Worm (Caenorhabditis elegans) whole organism, L4 larva: Measurements from ENCODE around the gene C26H9A.4.

Experiments used
- D1046.2 ChIP-seq: fragments of 200-800 bp; sonication (Bioruptor generic); IDR thresholded peaks from 2 replicates; pipeline ENCODE4 v1.3.6; 2022; ENCODE audit warnings: missing genetic modification characterization, missing compliant biosample characterization
- F37D6.2 ChIP-seq: sonication (generic microtip); optimal IDR thresholded peaks from 2 replicates; lab custom pipeline; 2016; ENCODE audit warnings: mild to moderate bottlenecking, missing genetic modification characterization, missing compliant biosample characterization
- F49E8.2 ChIP-seq: sonication (generic microtip); optimal IDR thresholded peaks from 2 replicates; lab custom pipeline; 2016; ENCODE audit warnings: missing compliant biosample characterization, mild to moderate bottlenecking, missing genetic modification characterization, borderline replicate concordance
- attf-4 ChIP-seq: sonication (generic microtip); optimal IDR thresholded peaks from 3 replicates; lab custom pipeline; 2017; ENCODE audit warnings: missing biosample characterization, missing genetic modification characterization
- ceh-20 ChIP-seq: fragments of 200-800 bp; sonication (Bioruptor generic); IDR thresholded peaks from 2 replicates; pipeline ENCODE4 v1.3.6; 2022; ENCODE audit warnings: missing genetic modification reagents, missing genetic modification characterization, missing compliant biosample characterization
- daf-16 ChIP-seq, 3 experiments: sonication (generic microtip); optimal IDR thresholded peaks; 2 replicates each; lab custom pipeline; 2016 to 2017; ENCODE audit warnings: missing genetic modification characterization in 3 of 3, missing genetic modification reagents in 3 of 3, mild to moderate bottlenecking in 2 of 3, missing compliant biosample characterization in 2 of 3, missing biosample characterization in 1 of 3, moderate library complexity in 1 of 3
- dmd-6 ChIP-seq: fragments of 200-800 bp; sonication (Bioruptor generic); IDR thresholded peaks from 2 replicates; pipeline ENCODE4 v1.3.6; 2022; ENCODE audit warnings: missing genetic modification reagents, missing genetic modification characterization, missing compliant biosample characterization
- dve-1 ChIP-seq: sonication (generic microtip); optimal IDR thresholded peaks from 2 replicates; lab custom pipeline; 2017; ENCODE audit warnings: antibody characterized with exemption, mild to moderate bottlenecking, missing genetic modification characterization, missing compliant biosample characterization; ENCODE audit not compliant: insufficient read depth
- hlh-11 ChIP-seq: fragments of 200-800 bp; sonication (Bioruptor generic); optimal IDR thresholded peaks from 2 replicates; lab custom pipeline; 2018; ENCODE audit warnings: mild to moderate bottlenecking, missing genetic modification characterization, missing compliant biosample characterization
- hlh-30 ChIP-seq: sonication (generic microtip); optimal IDR thresholded peaks from 2 replicates; lab custom pipeline; 2017; ENCODE audit warnings: antibody characterized with exemption, mild to moderate bottlenecking, missing genetic modification characterization, missing compliant biosample characterization; ENCODE audit not compliant: insufficient read depth
- lin-1 ChIP-seq: fragments of 200-800 bp; sonication (Bioruptor generic); IDR thresholded peaks from 2 replicates; pipeline ENCODE4 v1.3.6; 2022; ENCODE audit warnings: missing genetic modification reagents, missing genetic modification characterization, missing compliant biosample characterization
- lsy-2 ChIP-seq, 2 experiments: fragments of 150-350 bp in 1 of 2; sonication (generic microtip) in 1 of 2; optimal IDR thresholded peaks; 2 replicates each; lab custom pipeline; 2014 to 2017; ENCODE audit warnings: missing biosample characterization in 2 of 2, missing genetic modification characterization in 2 of 2
- madf-5 ChIP-seq, 2 experiments: fragments of 200-800 bp; sonication (Bioruptor generic); IDR thresholded peaks; 2 replicates each; pipeline ENCODE4 v1.3.6; 2022; ENCODE audit warnings: missing compliant biosample characterization in 2 of 2, missing genetic modification characterization in 2 of 2
- madf-9 ChIP-seq: fragments of 200-800 bp; sonication (Bioruptor generic); conservative IDR thresholded peaks from 2 replicates; pipeline ENCODE4 v1.3.6; 2022; ENCODE audit warnings: missing genetic modification reagents, missing genetic modification characterization, missing compliant biosample characterization
- mdl-1 ChIP-seq, 2 experiments: fragments of 150-350 bp in 1 of 2; sonication (generic microtip) in 1 of 2; optimal IDR thresholded peaks; 2 replicates each; lab custom pipeline; 2014 to 2017; ENCODE audit warnings: missing biosample characterization in 2 of 2, missing genetic modification characterization in 2 of 2
- mes-2 ChIP-seq: sonication (generic microtip); optimal IDR thresholded peaks from 2 replicates; lab custom pipeline; 2016; ENCODE audit warnings: missing genotype, mild to moderate bottlenecking, missing genetic modification characterization, missing compliant biosample characterization; ENCODE audit not compliant: poor library complexity, severe bottlenecking
- mxl-3 ChIP-seq: fragments of 200-800 bp; sonication (Bioruptor generic); optimal IDR thresholded peaks from 2 replicates; lab custom pipeline; 2018; ENCODE audit warnings: mild to moderate bottlenecking, missing genetic modification characterization, missing compliant biosample characterization
- nhr-102 ChIP-seq: sonication (generic microtip); optimal IDR thresholded peaks from 2 replicates; lab custom pipeline; 2016; ENCODE audit warnings: mild to moderate bottlenecking, missing genetic modification characterization, moderate library complexity, missing compliant biosample characterization
- nhr-28 ChIP-seq: fragments of 150-350 bp; optimal IDR thresholded peaks from 2 replicates; lab custom pipeline; 2014; ENCODE audit warnings: missing biosample characterization, missing genetic modification characterization
- nhr-41 ChIP-seq: fragments of 200-800 bp; sonication (Bioruptor generic); IDR thresholded peaks from 2 replicates; pipeline ENCODE4 v1.3.6; 2022; ENCODE audit warnings: missing genetic modification reagents, missing genetic modification characterization, missing compliant biosample characterization
- nhr-42 ChIP-seq: fragments of 200-800 bp; sonication (Bioruptor generic); IDR thresholded peaks from 2 replicates; pipeline ENCODE4 v1.3.6; 2022; ENCODE audit warnings: missing genetic modification characterization, missing compliant biosample characterization
- nhr-48 ChIP-seq: sonication (generic microtip); optimal IDR thresholded peaks from 2 replicates; lab custom pipeline; 2016; ENCODE audit warnings: mild to moderate bottlenecking, missing genetic modification characterization, missing compliant biosample characterization
- nhr-77 ChIP-seq: fragments of 150-350 bp; optimal IDR thresholded peaks from 2 replicates; lab custom pipeline; 2014; ENCODE audit warnings: missing biosample characterization, missing genetic modification characterization
- pha-4 ChIP-seq, 2 experiments: fragments of 150-350 bp in 1 of 2; fragments of 200-800 bp in 1 of 2; sonication (Bioruptor generic) in 1 of 2; IDR thresholded peaks in 1 of 2; optimal IDR thresholded peaks in 1 of 2; 2 replicates each; pipeline versions ENCODE4 v1.3.6 to Lab custom; 2014 to 2022; ENCODE audit warnings: missing genetic modification characterization in 2 of 2, missing genetic modification reagents in 2 of 2, missing biosample characterization in 1 of 2, missing compliant biosample characterization in 1 of 2
- php-3 ChIP-seq: fragments of 200-800 bp; sonication (Bioruptor generic); IDR thresholded peaks from 2 replicates; pipeline ENCODE4 v1.3.6; 2022; ENCODE audit warnings: missing genetic modification reagents, missing genetic modification characterization, missing compliant biosample characterization
- pqm-1 ChIP-seq: sonication (generic microtip); optimal IDR thresholded peaks from 2 replicates; lab custom pipeline; 2017; ENCODE audit warnings: missing biosample characterization, missing genetic modification characterization
- rbr-2 ChIP-seq: sonication (generic microtip); optimal IDR thresholded peaks from 2 replicates; lab custom pipeline; 2016; ENCODE audit warnings: missing genotype, missing genetic modification characterization, missing compliant biosample characterization
- saeg-2 ChIP-seq: fragments of 200-800 bp; sonication (Bioruptor generic); IDR thresholded peaks from 2 replicates; pipeline ENCODE4 v1.3.6; 2022; ENCODE audit warnings: missing genetic modification reagents, missing genetic modification characterization, missing compliant biosample characterization
- snpc-1.2 ChIP-seq: fragments of 200-800 bp; sonication (Bioruptor generic); IDR thresholded peaks from 2 replicates; pipeline ENCODE4 v1.3.6; 2022; ENCODE audit warnings: missing genetic modification reagents, missing genetic modification characterization, missing compliant biosample characterization
- spr-1 ChIP-seq: sonication (generic microtip); optimal IDR thresholded peaks from 2 replicates; lab custom pipeline; 2016; ENCODE audit warnings: mild to moderate bottlenecking, missing genetic modification characterization, missing compliant biosample characterization
- spr-3 ChIP-seq: fragments of 200-800 bp; sonication (Bioruptor generic); optimal IDR thresholded peaks from 2 replicates; lab custom pipeline; 2018; ENCODE audit warnings: mild to moderate bottlenecking, missing genetic modification characterization, missing compliant biosample characterization
- tra-1 ChIP-seq: fragments of 200-800 bp; sonication (Bioruptor generic); IDR thresholded peaks from 2 replicates; pipeline ENCODE4 v1.3.6; 2022; ENCODE audit warnings: missing genetic modification reagents, missing genetic modification characterization, missing compliant biosample characterization
- unc-62 ChIP-seq, 3 experiments: fragments of 150-350 bp in 1 of 3; sonication (generic microtip); optimal IDR thresholded peaks in 2 of 3; peaks in 1 of 3; 1 replicate in 1 of 3; 2 replicates in 2 of 3; lab custom pipeline; 2014 to 2017; ENCODE audit warnings: missing biosample characterization in 3 of 3, missing genetic modification characterization in 3 of 3, missing genetic modification reagents in 3 of 3, missing genotype in 1 of 3
- zag-1 ChIP-seq: fragments of 150-350 bp; optimal IDR thresholded peaks from 2 replicates; lab custom pipeline; 2014; ENCODE audit warnings: missing biosample characterization, missing genetic modification characterization
- zip-11 ChIP-seq: fragments of 200-800 bp; sonication (Bioruptor generic); IDR thresholded peaks from 2 replicates; pipeline ENCODE4 v1.3.6; 2022; ENCODE audit warnings: missing genetic modification characterization, missing compliant biosample characterization

The C26H9A.4 gene

DNA sequence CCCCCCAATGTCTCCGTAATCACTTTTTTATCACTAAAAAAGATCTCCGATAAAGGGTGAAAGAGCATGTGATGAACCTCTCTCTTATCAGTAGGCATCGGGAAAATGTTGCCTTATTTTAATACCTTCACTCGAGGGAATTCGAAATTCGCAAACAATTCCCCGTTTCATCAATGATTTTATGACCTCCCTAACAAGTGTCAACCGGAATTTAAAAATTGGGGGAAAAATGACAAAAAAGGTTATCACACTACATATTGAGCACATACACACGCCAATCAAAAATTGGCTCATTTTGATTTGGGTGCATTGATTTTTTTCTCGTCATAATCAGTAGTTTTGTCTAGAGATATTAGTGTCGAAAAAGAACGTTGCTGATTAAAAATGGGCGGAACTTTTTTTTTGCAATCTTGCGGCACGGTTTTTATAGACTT, 36.5 kb downstream of the C26H9A.4 start (continued):
- TF ChIP-seq nhr-48 = peak; percentile 90
- no peak for TF ChIP-seq attf-4 (tag; lab: Kevin White, UChicago)
- TF ChIP-seq dmd-6 = peak; percentile 98
- TF ChIP-seq tra-1 = peak; percentile 95
- TF ChIP-seq ceh-20 = 0 out of 2 replicates have a peak, but pooled peaks have one; percentile 19
- TF ChIP-seq hlh-30 = peak; percentile 54
- no peak for TF ChIP-seq madf-9 (GFP tag; lab: Robert Waterston, UW)
- peak; percentile 76 for TF ChIP-seq nhr-102 (tag; lab: Kevin White, UChicago)
- TF ChIP-seq nhr-77 (tag; lab: Kevin White, UChicago) = peak; percentile 61
- peak; percentile 99 for TF ChIP-seq nhr-41
- no peak for TF ChIP-seq madf-5 (GFP tag; IDR thresholded peaks at IDR 0.05; lab: Robert Waterston, UW)
- TF ChIP-seq D1046.2 (GFP tag; lab: Robert Waterston, UW) = no peak
- TF ChIP-seq zip-11 (GFP tag; lab: Robert Waterston, UW) = no peak
- no peak for TF ChIP-seq F37D6.2 (tag; lab: Kevin White, UChicago)
- TF ChIP-seq dve-1 (tag; lab: Kevin White, UChicago) = peak; percentile 81
- TF ChIP-seq lsy-2 (tag; optimal IDR thresholded peaks at IDR 0.05; lab: Kevin White, UChicago) = peak in 1 of 2 experiments; percentile 29
- peak; percentile 95 for TF ChIP-seq pqm-1 (tag; lab: Kevin White, UChicago)
- peak; percentile 53 for TF ChIP-seq mxl-3
- TF ChIP-seq spr-1 (tag; lab: Kevin White, UChicago) = no peak
- TF ChIP-seq nhr-42 (GFP tag; lab: Robert Waterston, UW) = no peak
- peak; percentile 40 for TF ChIP-seq mes-2 (tag; lab: Kevin White, UChicago)
- TF ChIP-seq, all 104 proteins: peak for 21

ce11 chrIV:12698880-12699279, 45.7 kb downstream of the C26H9A.4 start:
- TF ChIP-seq hlh-11 (tag; lab: Kevin White, UChicago) (peak; percentile 62), daf-16 (GFP tag; optimal IDR thresholded peaks at IDR 0.05; lab: Kevin White, UChicago) (no peak), daf-16 (tag; optimal IDR thresholded peaks at IDR 0.05; lab: Kevin White, UChicago) (peak; percentile 50), snpc-1.2 (GFP tag; lab: Robert Waterston, UW) (no peak), D1046.2 (GFP tag; lab: Robert Waterston, UW) (no peak), mdl-1 (tag; optimal IDR thresholded peaks at IDR 0.05; lab: Kevin White, UChicago) (peak in 1 of 2 experiments; percentile 17), nhr-28 (tag; lab: Kevin White, UChicago) (peak; percentile 38), pqm-1 (tag; lab: Kevin White, UChicago) (peak; percentile 73), nhr-77 (tag; lab: Kevin White, UChicago) (peak; percentile 55), tra-1 (0 out of 2 replicates have a peak, but pooled peaks have one; percentile 24), rbr-2 (no peak), spr-3 (GFP tag; lab: Kevin White, UChicago) (no peak), unc-62 (GFP tag; optimal IDR thresholded peaks at IDR 0.05 in 1 of 2; lab: Kevin White, UChicago) (peak in 1 of 2 experiments; percentile 82), unc-62 (tag; optimal IDR thresholded peaks at IDR 0.05; lab: Kevin White, UChicago) (no peak), hlh-30 (peak; percentile 24), nhr-102 (tag; lab: Kevin White, UChicago) (peak; percentile 11), F37D6.2 (tag; lab: Kevin White, UChicago) (no peak), php-3 (0 out of 2 replicates have a peak, but pooled peaks have one; percentile 39), dmd-6 (peak; percentile 78), pha-4 (GFP tag; IDR thresholded peaks at IDR 0.05; lab: Robert Waterston, UW) (0 out of 2 replicates have a peak, but pooled peaks have one; percentile 12), pha-4 (tag; optimal IDR thresholded peaks at IDR 0.05; lab: Kevin White, UChicago) (no peak), F49E8.2 (tag; lab: Kevin White, UChicago) (no peak), lin-1 (peak; percentile 60; the same call in 1 of the 2 replicates), dve-1 (tag; lab: Kevin White, UChicago) (peak; percentile 6)
- TF ChIP-seq, all 104 proteins: peak for 15

ce11 chrIV:12700204-12700603, 47.0 kb downstream of the C26H9A.4 start:
- TF ChIP-seq dmd-6 (peak; percentile 46; the same call in 1 of the 2 replicates), tra-1 (0 out of 2 replicates have a peak, but pooled peaks have one; percentile 38), daf-16 (GFP tag; optimal IDR thresholded peaks at IDR 0.05; lab: Kevin White, UChicago) (no peak), daf-16 (tag; optimal IDR thresholded peaks at IDR 0.05; lab: Kevin White, UChicago) (peak; percentile 73), zip-11 (GFP tag; lab: Robert Waterston, UW) (no peak), saeg-2 (no peak), pqm-1 (tag; lab: Kevin White, UChicago) (peak; percentile 60), hlh-11 (tag; lab: Kevin White, UChicago) (peak; percentile 53), nhr-28 (tag; lab: Kevin White, UChicago) (peak; percentile 61), nhr-41 (peak; percentile 69; the same call in 1 of the 2 replicates), zag-1 (tag; lab: Kevin White, UChicago) (no peak)
